Fruit fly (Drosophila melanogaster) whole organism, embryonic: Measurements from ENCODE around the gene Ing5.

ENCODE experiments used
- Atf6 ChIP-seq: fragments of 200-800 bp; sonication (Bioruptor generic); IDR thresholded peaks from 2 replicates; pipeline ENCODE4 v1.3.6; 2022; ENCODE audit warnings: missing biosample characterization, missing genetic modification characterization
- Bdp1 ChIP-seq: fragments of 200-800 bp; sonication (Bioruptor generic); optimal IDR thresholded peaks from 3 replicates; lab custom pipeline; 2016; ENCODE audit warnings: missing biosample characterization, missing genetic modification characterization
- CG10147 ChIP-seq: fragments of 200-800 bp; sonication (Bioruptor generic); optimal IDR thresholded peaks from 2 replicates; lab custom pipeline; 2019; ENCODE audit warnings: missing biosample characterization, mild to moderate bottlenecking, missing genetic modification characterization, moderate library complexity
- CG10209 ChIP-seq: fragments of 200-800 bp; sonication (Bioruptor generic); optimal IDR thresholded peaks from 3 replicates; lab custom pipeline; 2017; ENCODE audit warnings: missing biosample characterization, mild to moderate bottlenecking, missing genetic modification characterization, missing genetic modification reagents
- CG11456 ChIP-seq: fragments of 200-800 bp; sonication (Bioruptor generic); IDR thresholded peaks from 3 replicates; pipeline ENCODE4 v1.3.6; 2022; ENCODE audit warnings: missing biosample characterization, missing genetic modification characterization
- CG12299 ChIP-seq: fragments of 200-800 bp; sonication (Bioruptor generic); optimal IDR thresholded peaks from 2 replicates; lab custom pipeline; 2018; ENCODE audit warnings: missing biosample characterization, mild to moderate bottlenecking, missing genetic modification characterization
- CG15011 ChIP-seq: fragments of 200-800 bp; sonication (Bioruptor generic); optimal IDR thresholded peaks from 3 replicates; lab custom pipeline; 2018; ENCODE audit warnings: missing biosample characterization, mild to moderate bottlenecking, missing genetic modification characterization
- CG15479 ChIP-seq: fragments of 200-800 bp; sonication (Bioruptor generic); optimal IDR thresholded peaks from 3 replicates; lab custom pipeline; 2019; ENCODE audit warnings: missing biosample characterization, mild to moderate bottlenecking, missing genetic modification characterization, moderate library complexity
- CG1647 ChIP-seq: fragments of 200-800 bp; sonication (Bioruptor generic); optimal IDR thresholded peaks from 3 replicates; lab custom pipeline; 2016; ENCODE audit warnings: missing biosample characterization, missing genetic modification characterization
- CG17328 ChIP-seq: fragments of 200-800 bp; sonication (Bioruptor generic); IDR thresholded peaks from 2 replicates; pipeline ENCODE4 v1.3.6; 2022; ENCODE audit warnings: missing biosample characterization, missing genetic modification characterization
- CG18476 ChIP-seq: fragments of 200-800 bp; sonication (Bioruptor generic); optimal IDR thresholded peaks from 2 replicates; lab custom pipeline; 2016; ENCODE audit warnings: missing biosample characterization, mild to moderate bottlenecking, missing genetic modification characterization
- CG30020 ChIP-seq: fragments of 200-800 bp; optimal IDR thresholded peaks from 2 replicates; lab custom pipeline; 2019; ENCODE audit warnings: missing biosample characterization, mild to moderate bottlenecking, missing genetic modification characterization, moderate library complexity
- CG32532 ChIP-seq: fragments of 200-800 bp; sonication (Bioruptor generic); IDR thresholded peaks from 2 replicates; pipeline ENCODE4 v1.3.6; 2022; ENCODE audit warnings: missing biosample characterization, missing genetic modification characterization
- CG3995 ChIP-seq: fragments of 200-800 bp; sonication (Bioruptor generic); optimal IDR thresholded peaks from 3 replicates; lab custom pipeline; 2016; ENCODE audit warnings: missing biosample characterization, missing genetic modification characterization
- CG6175 ChIP-seq: fragments of 200-800 bp; sonication (Bioruptor generic); IDR thresholded peaks from 3 replicates; pipeline ENCODE4 v1.3.6; 2022; ENCODE audit warnings: missing biosample characterization, missing genetic modification characterization
- CG9876 ChIP-seq: fragments of 200-800 bp; sonication (Bioruptor generic); optimal IDR thresholded peaks from 2 replicates; lab custom pipeline; 2016; ENCODE audit warnings: missing biosample characterization, missing genetic modification characterization
- Eip74EF ChIP-seq, 2 experiments: fragments of 200-800 bp in 1 of 2; fragments of >200 bp in 1 of 2; sonication (Bioruptor generic) in 1 of 2; optimal IDR thresholded peaks; 2 replicates each; lab custom pipeline; 2017 to 2019; ENCODE audit warnings: missing biosample characterization in 2 of 2, missing genetic modification characterization in 2 of 2, mild to moderate bottlenecking in 1 of 2, moderate library complexity in 1 of 2
- Hand ChIP-seq: fragments of 200-800 bp; sonication (Bioruptor generic); optimal IDR thresholded peaks from 2 replicates; lab custom pipeline; 2017; ENCODE audit warnings: mild to moderate bottlenecking, missing biosample characterization, missing genetic modification reagents, missing genetic modification characterization
- Hmr ChIP-seq: fragments of 200-800 bp; sonication (Bioruptor generic); optimal IDR thresholded peaks from 3 replicates; lab custom pipeline; 2017; ENCODE audit warnings: mild to moderate bottlenecking, missing biosample characterization, missing genetic modification reagents, missing genetic modification characterization
- Lpt ChIP-seq: fragments of >200 bp; optimal IDR thresholded peaks from 2 replicates; lab custom pipeline; 2018; ENCODE audit warnings: missing biosample characterization, missing genetic modification characterization
- Mes4 ChIP-seq: fragments of 200-800 bp; sonication (Bioruptor generic); optimal IDR thresholded peaks from 2 replicates; lab custom pipeline; 2016; ENCODE audit warnings: missing biosample characterization, missing genetic modification characterization
- NC2α ChIP-seq: fragments of 200-800 bp; sonication (Bioruptor generic); optimal IDR thresholded peaks from 2 replicates; lab custom pipeline; 2016; ENCODE audit warnings: missing biosample characterization, missing genetic modification characterization
- Oaz ChIP-seq: fragments of 200-800 bp; sonication (Bioruptor generic); IDR thresholded peaks from 2 replicates; pipeline ENCODE4 v1.3.6; 2022; ENCODE audit warnings: missing biosample characterization, missing genetic modification characterization
- Ptx1 ChIP-seq: fragments of 200-800 bp; sonication (Bioruptor generic); IDR thresholded peaks from 2 replicates; pipeline ENCODE4 v1.3.6; 2022; ENCODE audit warnings: missing biosample characterization, missing genetic modification characterization
- Tbp ChIP-seq: fragments of >200 bp; optimal IDR thresholded peaks from 2 replicates; lab custom pipeline; 2018; ENCODE audit warnings: missing biosample characterization, missing genetic modification characterization
- amos ChIP-seq: fragments of 200-800 bp; sonication (Bioruptor generic); IDR thresholded peaks from 2 replicates; pipeline ENCODE4 v1.3.6; 2022; ENCODE audit warnings: missing biosample characterization, missing genetic modification characterization; ENCODE audit not compliant: partially characterized antibody
- ato ChIP-seq: fragments of 200-800 bp; sonication (Bioruptor generic); IDR thresholded peaks from 2 replicates; pipeline ENCODE4 v1.3.6; 2022; ENCODE audit warnings: missing biosample characterization, missing genetic modification characterization; ENCODE audit not compliant: partially characterized antibody
- az2 ChIP-seq: fragments of 200-800 bp; sonication (Bioruptor generic); optimal IDR thresholded peaks from 3 replicates; lab custom pipeline; 2016; ENCODE audit warnings: missing biosample characterization, missing genetic modification characterization
- bbx ChIP-seq: fragments of 200-800 bp; sonication (Bioruptor generic); IDR thresholded peaks from 2 replicates; pipeline ENCODE4 v1.3.6; 2022; ENCODE audit warnings: missing biosample characterization, missing genetic modification characterization; ENCODE audit not compliant: partially characterized antibody
- chinmo ChIP-seq: fragments of 200-800 bp; sonication (Bioruptor generic); IDR thresholded peaks from 4 replicates; pipeline ENCODE4 v1.3.6; 2022; ENCODE audit warnings: missing biosample characterization, missing genetic modification characterization; ENCODE audit not compliant: partially characterized antibody
- dimm ChIP-seq: fragments of 200-800 bp; sonication (Bioruptor generic); IDR thresholded peaks from 2 replicates; pipeline ENCODE4 v1.3.6; 2022; ENCODE audit warnings: missing biosample characterization, missing genetic modification characterization
- dmrt11E ChIP-seq: fragments of 200-800 bp; sonication (Bioruptor generic); optimal IDR thresholded peaks from 3 replicates; lab custom pipeline; 2018; ENCODE audit warnings: missing biosample characterization, mild to moderate bottlenecking, missing genetic modification characterization, moderate library complexity
- fd3F ChIP-seq: fragments of 200-800 bp; sonication (Bioruptor generic); optimal IDR thresholded peaks from 2 replicates; lab custom pipeline; 2018; ENCODE audit warnings: missing biosample characterization, mild to moderate bottlenecking, missing genetic modification characterization, moderate library complexity
- hbn ChIP-seq: fragments of 200-800 bp; sonication (Bioruptor generic); IDR thresholded peaks from 2 replicates; pipeline ENCODE4 v1.3.6; 2022; ENCODE audit warnings: missing biosample characterization, missing genetic modification characterization; ENCODE audit not compliant: partially characterized antibody
- hkb ChIP-seq, 2 experiments: fragments of 200-800 bp in 1 of 2; fragments of >200 bp in 1 of 2; sonication (Bioruptor generic) in 1 of 2; IDR thresholded peaks in 1 of 2; optimal IDR thresholded peaks in 1 of 2; 2 replicates each; pipeline versions ENCODE4 v1.3.6 to Lab custom; 2017 to 2022; ENCODE audit warnings: missing biosample characterization in 1 of 2, missing genetic modification characterization in 1 of 2
- insv ChIP-seq, 2 experiments: fragments of 200-800 bp; sonication (Bioruptor generic); optimal IDR thresholded peaks; 3 replicates each; lab custom pipeline; 2016 to 2018; ENCODE audit warnings: missing biosample characterization in 2 of 2, missing genetic modification characterization in 2 of 2
- kay ChIP-seq: fragments of 200-800 bp; sonication (Bioruptor generic); optimal IDR thresholded peaks from 2 replicates; lab custom pipeline; 2016; ENCODE audit warnings: missing biosample characterization, missing genetic modification characterization
- lola ChIP-seq, 3 experiments: fragments of >200 bp in 2 of 3; fragments of 200-800 bp in 1 of 3; sonication (Bioruptor generic) in 1 of 3; optimal IDR thresholded peaks; 2 replicates each; lab custom pipeline; 2017 to 2019; ENCODE audit warnings: missing biosample characterization in 3 of 3, missing genetic modification characterization in 3 of 3, mild to moderate bottlenecking in 1 of 3, moderate library complexity in 1 of 3
- pfk ChIP-seq: fragments of 200-800 bp; sonication (Bioruptor generic); optimal IDR thresholded peaks from 2 replicates; lab custom pipeline; 2018; ENCODE audit warnings: missing biosample characterization, mild to moderate bottlenecking, missing genetic modification characterization, moderate library complexity
- rib ChIP-seq: fragments of 200-800 bp; sonication (Bioruptor generic); IDR thresholded peaks from 2 replicates; pipeline ENCODE4 v1.3.6; 2022; ENCODE audit warnings: missing biosample characterization, missing genetic modification characterization
- schlank ChIP-seq: fragments of 200-800 bp; sonication (Bioruptor generic); optimal IDR thresholded peaks from 2 replicates; lab custom pipeline; 2018; ENCODE audit warnings: missing biosample characterization, mild to moderate bottlenecking, missing genetic modification characterization
- stc ChIP-seq: fragments of 200-800 bp; sonication (Bioruptor generic); IDR thresholded peaks from 2 replicates; pipeline ENCODE4 v1.3.6; 2022; ENCODE audit warnings: missing biosample characterization, missing genetic modification characterization
- tap ChIP-seq: fragments of 200-800 bp; optimal IDR thresholded peaks from 3 replicates; lab custom pipeline; 2019; ENCODE audit warnings: missing biosample characterization, mild to moderate bottlenecking, missing genetic modification characterization, moderate library complexity
- tin ChIP-seq: fragments of 200-800 bp; sonication (Bioruptor generic); optimal IDR thresholded peaks from 3 replicates; lab custom pipeline; 2016; ENCODE audit warnings: missing biosample characterization, missing genetic modification characterization
- tll ChIP-seq, 2 experiments: fragments of 200-800 bp in 1 of 2; fragments of >200 bp in 1 of 2; sonication (Bioruptor generic) in 1 of 2; optimal IDR thresholded peaks; 2 replicates each; lab custom pipeline; 2017 to 2019; ENCODE audit warnings: missing biosample characterization in 2 of 2, missing genetic modification characterization in 2 of 2, mild to moderate bottlenecking in 1 of 2, moderate library complexity in 1 of 2
- toy ChIP-seq: fragments of 200-800 bp; sonication (Bioruptor generic); IDR thresholded peaks from 2 replicates; pipeline ENCODE4 v1.3.6; 2022; ENCODE audit warnings: missing biosample characterization, missing genetic modification characterization
- twi ChIP-seq: fragments of 200-800 bp; optimal IDR thresholded peaks from 2 replicates; lab custom pipeline; 2019; ENCODE audit warnings: missing biosample characterization, mild to moderate bottlenecking, missing genetic modification characterization, moderate library complexity
- z ChIP-seq: fragments of 200-800 bp; sonication (Bioruptor generic); IDR thresholded peaks from 3 replicates; pipeline ENCODE4 v1.3.6; 2022; ENCODE audit warnings: missing biosample characterization, missing genetic modification characterization
- zen2 ChIP-seq: fragments of 200-800 bp; sonication (Bioruptor generic); IDR thresholded peaks from 3 replicates; pipeline ENCODE4 v1.3.6; 2022; ENCODE audit warnings: missing biosample characterization, missing genetic modification characterization; ENCODE audit not compliant: partially characterized antibody

Ing5 gene

DNA sequence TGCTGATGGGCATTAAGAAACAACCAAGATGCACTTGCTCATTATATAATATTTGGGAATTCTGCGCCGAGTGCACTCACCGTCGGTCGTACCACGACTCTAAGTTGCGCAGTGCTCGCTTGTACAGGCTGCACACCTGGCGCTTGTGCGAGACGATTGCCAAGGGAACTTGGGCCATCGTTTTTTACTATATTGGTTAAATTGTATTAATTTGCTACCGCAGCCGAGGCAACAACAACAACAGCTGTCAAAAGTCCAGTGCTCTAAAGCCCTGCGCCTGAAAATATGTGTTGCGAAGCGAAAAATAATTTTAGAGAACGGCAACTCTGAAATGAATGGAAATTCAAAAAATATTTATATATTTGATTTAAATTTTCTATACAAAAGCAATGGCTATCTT is 16.4 kb downstream of the Ing5 start, which contains the start of gene ND-B22 (continued):
- TF ChIP-seq ato (GFP tag; lab: Robert Waterston, UW) (no peak; the same call in 1 of the 2 replicates), CG18476 (peak; percentile 1), z (no peak), tap (peak; percentile 16), CG3995 (GFP tag; lab: Kevin White, UChicago) (peak; percentile 32), CG10147 (GFP tag; lab: Kevin White, UChicago) (peak; percentile 17), CG15011 (no peak), stc (GFP tag; lab: Robert Waterston, UW) (no peak), kay (GFP tag; lab: Kevin White, UChicago) (no peak), chinmo (GFP tag; lab: Robert Waterston, UW) (no peak), Hmr (peak; percentile 38), Bdp1 (peak; percentile 66), dmrt11E (peak; percentile 10), Eip74EF (GFP tag; optimal IDR thresholded peaks at IDR 0.05; lab: Kevin White, UChicago) (no peak), toy (no peak), CG9876 (GFP tag; lab: Kevin White, UChicago) (no peak), CG17328 (GFP tag; lab: Robert Waterston, UW) (no peak), Ptx1 (GFP tag; lab: Robert Waterston, UW) (peak; percentile 36; the same call in 1 of the 2 replicates), az2 (peak; percentile 24), dimm (GFP tag; lab: Robert Waterston, UW) (no peak), CG32532 (peak; percentile 57), bbx (peak; percentile 41), lola (GFP tag; optimal IDR thresholded peaks at IDR 0.05; lab: Kevin White, UChicago) (no peak), CG6175 (no peak), insv (GFP tag; optimal IDR thresholded peaks at IDR 0.05; lab: Kevin White, UChicago) (no peak), tll (GFP tag; optimal IDR thresholded peaks at IDR 0.05; lab: Kevin White, UChicago) (no peak), zen2 (GFP tag; lab: Robert Waterston, UW) (no peak), CG15479 (GFP tag; lab: Kevin White, UChicago) (no peak), fd3F (GFP tag; lab: Kevin White, UChicago) (no peak), hbn (GFP tag; lab: Robert Waterston, UW) (peak; percentile 37; the same call in 1 of the 2 replicates), Mes4 (GFP tag; lab: Kevin White, UChicago) (no peak), schlank (no peak), Lpt (GFP tag; lab: Kevin White, UChicago) (no peak), pfk (GFP tag; lab: Kevin White, UChicago) (no peak), CG10209 (GFP tag; lab: Kevin White, UChicago) (peak; percentile 33), NC2α (no peak), tin (peak; percentile 46), hkb (optimal IDR thresholded peaks at IDR 0.05; lab: Kevin White, UChicago) (no peak), hkb (GFP tag; IDR thresholded peaks at IDR 0.05; lab: Robert Waterston, UW) (peak; percentile 34; the same call in 1 of the 2 replicates), CG30020 (tag; lab: Kevin White, UChicago) (peak; percentile 43), Atf6 (GFP tag; lab: Robert Waterston, UW) (0 out of 2 replicates have a peak, but pooled peaks have one; percentile 13), CG1647 (GFP tag; lab: Kevin White, UChicago) (peak; percentile 54), Hand (GFP tag; lab: Kevin White, UChicago) (no peak), CG11456 (GFP tag; lab: Robert Waterston, UW) (peak; percentile 12; the same call in 1 of the 3 replicates), rib (GFP tag; lab: Robert Waterston, UW) (no peak), twi (tag; lab: Kevin White, UChicago) (peak; percentile 12), Tbp (no peak), amos (GFP tag; lab: Robert Waterston, UW) (peak; percentile 30; the same call in 1 of the 2 replicates), Oaz (GFP tag; lab: Robert Waterston, UW) (no peak), CG12299 (tag; lab: Kevin White, UChicago) (no peak)
